Worm (Caenorhabditis elegans) whole organism, L2 larva: ENCODE data around the gene srh-277.

Experiments used
- R02D3.7 ChIP-seq: fragments of 150-350 bp; optimal IDR thresholded peaks from 2 replicates; lab custom pipeline; 2014; ENCODE audit warnings: missing biosample characterization, missing genetic modification characterization
- ZK546.5 ChIP-seq: sonication (generic microtip); optimal IDR thresholded peaks from 2 replicates; lab custom pipeline; 2017; ENCODE audit warnings: missing biosample characterization, missing genetic modification characterization
- aly-2 ChIP-seq: fragments of 150-350 bp; optimal IDR thresholded peaks from 2 replicates; lab custom pipeline; 2014; ENCODE audit warnings: missing biosample characterization, missing genetic modification characterization
- ama-1 ChIP-seq: fragments of 150-350 bp; optimal IDR thresholded peaks from 2 replicates; lab custom pipeline; 2018; ENCODE audit warnings: inconsistent platforms
- blmp-1 ChIP-seq: sonication (generic microtip); optimal IDR thresholded peaks from 2 replicates; lab custom pipeline; 2017; ENCODE audit warnings: missing genetic modification characterization, mild to moderate bottlenecking, missing compliant biosample characterization, antibody characterized with exemption, moderate library complexity; ENCODE audit not compliant: insufficient read depth
- dmd-4 ChIP-seq: sonication (generic microtip); optimal IDR thresholded peaks from 2 replicates; lab custom pipeline; 2017; ENCODE audit warnings: missing biosample characterization, missing genetic modification characterization
- egl-27 ChIP-seq: sonication (generic microtip); optimal IDR thresholded peaks from 3 replicates; lab custom pipeline; 2017; ENCODE audit warnings: missing biosample characterization, missing genetic modification reagents, missing genetic modification characterization
- fos-1 ChIP-seq: fragments of 150-350 bp; optimal IDR thresholded peaks from 2 replicates; lab custom pipeline; 2014; ENCODE audit warnings: missing biosample characterization, missing genetic modification characterization
- lin-11 ChIP-seq: fragments of 150-350 bp; sonication (generic microtip); optimal IDR thresholded peaks from 2 replicates; lab custom pipeline; 2014; ENCODE audit warnings: missing biosample characterization, missing genetic modification characterization, inconsistent platforms, mixed read lengths
- mab-5 ChIP-seq: fragments of 150-350 bp; optimal IDR thresholded peaks from 2 replicates; lab custom pipeline; 2014; ENCODE audit warnings: missing biosample characterization, missing genetic modification characterization
- mdl-1 ChIP-seq, 2 experiments: fragments of 150-350 bp in 1 of 2; sonication (generic microtip) in 1 of 2; optimal IDR thresholded peaks; 2 replicates each; lab custom pipeline; 2017; ENCODE audit warnings: missing biosample characterization in 2 of 2, missing genetic modification characterization in 2 of 2
- nhr-11 ChIP-seq: fragments of 150-350 bp; optimal IDR thresholded peaks from 2 replicates; lab custom pipeline; 2014; ENCODE audit warnings: missing biosample characterization, missing genetic modification characterization
- unc-39 ChIP-seq: fragments of 150-350 bp; optimal IDR thresholded peaks from 2 replicates; lab custom pipeline; 2014; ENCODE audit warnings: missing biosample characterization, missing genetic modification characterization
- unc-62 ChIP-seq: fragments of 150-350 bp; optimal IDR thresholded peaks from 2 replicates; lab custom pipeline; 2014; ENCODE audit warnings: missing biosample characterization, missing genetic modification reagents, missing genetic modification characterization

DNA sequence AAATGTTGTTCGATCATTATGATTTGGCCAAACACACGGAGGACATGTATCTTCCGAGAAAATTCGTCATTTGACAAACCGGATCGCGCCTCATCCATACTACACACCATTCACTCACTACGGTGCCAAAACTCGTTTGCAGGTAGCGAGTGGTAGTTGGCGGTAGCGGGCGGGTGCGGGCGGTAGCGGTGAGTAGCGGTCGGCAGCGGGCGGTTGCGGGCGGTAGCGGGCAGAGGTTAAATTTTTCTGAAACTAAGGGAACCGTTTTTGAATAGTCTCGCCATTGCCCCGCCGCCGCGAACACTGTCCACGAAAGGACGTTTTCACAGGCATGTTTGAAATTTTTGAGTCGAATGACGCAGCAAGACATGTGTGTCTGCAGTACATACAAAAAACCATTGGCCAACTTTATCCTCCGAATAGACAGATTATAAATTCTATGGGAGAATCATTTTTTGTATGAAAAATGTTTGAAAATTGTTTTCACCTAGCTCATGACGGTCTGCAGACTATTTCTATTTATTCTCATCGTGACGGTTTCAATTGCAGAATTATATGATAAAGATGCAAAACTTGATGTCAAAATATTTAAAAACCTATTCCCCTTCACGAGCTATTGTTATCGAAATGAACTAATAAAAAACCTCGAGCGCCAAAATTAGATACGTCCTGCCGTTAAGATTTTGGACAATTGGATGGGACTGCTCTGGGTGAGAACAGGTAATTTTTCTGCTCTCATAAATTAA is 27.4 kb downstream of the srh-277 start, which contains the start of gene F11A5.16:
- TF ChIP-seq R02D3.7 (tag; lab: Kevin White, UChicago) (no peak), unc-62 (GFP tag; lab: Kevin White, UChicago) (no peak), unc-39 (tag; lab: Kevin White, UChicago) (no peak), ama-1 (lab: Kevin White, UChicago) (no peak), lin-11 (tag; lab: Kevin White, UChicago) (no peak), blmp-1 (tag; lab: Kevin White, UChicago) (no peak), egl-27 (tag; lab: Kevin White, UChicago) (no peak), mab-5 (tag; lab: Kevin White, UChicago) (no peak), fos-1 (no peak), ZK546.5 (tag; lab: Kevin White, UChicago) (no peak), dmd-4 (tag; lab: Kevin White, UChicago) (no peak), aly-2 (no peak), nhr-11 (tag; lab: Kevin White, UChicago) (no peak), mdl-1 (tag; optimal IDR thresholded peaks at IDR 0.05; lab: Kevin White, UChicago) (no peak)
